Fruit fly (Drosophila melanogaster): ENCODE measurements around the gene CG16820.
A peak's percentile ranks its signal among the peaks of the same experiment; 100 is the strongest.

CG16820 gene

dm6 chr2L:13295978-13296702 lies 50.1 kb downstream of the CG16820 start (continued):
- TF ChIP-seq z (GFP tag; IDR thresholded peaks at IDR 0.05) (peak; percentile 62; the same call in 2 of the 3 replicates), CG13296 (GFP tag; optimal IDR thresholded peaks at IDR 0.05) (peak; percentile 18), Sry-δ (GFP tag; optimal IDR thresholded peaks at IDR 0.05) (peak; percentile 39), unc-4 (GFP tag; IDR thresholded peaks at IDR 0.05; ENCODE audit: partially characterized antibody) (0 out of 2 replicates have a peak, but pooled peaks have one; percentile 22), HmgZ (tag; optimal IDR thresholded peaks at IDR 0.05) (peak; percentile 79), CG3281 (GFP tag; optimal IDR thresholded peaks at IDR 0.05) (peak; percentile 100), CG8290 (GFP tag; optimal IDR thresholded peaks at IDR 0.05) (peak; percentile 13), CG8290 (tag; optimal IDR thresholded peaks at IDR 0.05) (no peak), Adf1 (GFP tag; IDR thresholded peaks at IDR 0.05) (peak; percentile 65), B-H1 (GFP tag; IDR thresholded peaks at IDR 0.05) (no peak), Ets97D (GFP tag; optimal IDR thresholded peaks at IDR 0.05) (peak; percentile 51), Fer1 (GFP tag; optimal IDR thresholded peaks at IDR 0.05) (peak; percentile 22), MESR4 (GFP tag; optimal IDR thresholded peaks at IDR 0.05) (peak; percentile 72), zen (tag; optimal IDR thresholded peaks at IDR 0.05) (peak; percentile 43), CG4617 (GFP tag; optimal IDR thresholded peaks at IDR 0.05; ENCODE audit: borderline replicate concordance) (peak; percentile 89), sens (GFP tag) (peak; percentile 70), sd (tag; optimal IDR thresholded peaks at IDR 0.05) (peak; percentile 70), amos (GFP tag; IDR thresholded peaks at IDR 0.05; ENCODE audit: partially characterized antibody) (peak; percentile 60; the same call in 1 of the 2 replicates), bcd (GFP tag; optimal IDR thresholded peaks at IDR 0.05) (no peak), chinmo (GFP tag; IDR thresholded peaks at IDR 0.05; ENCODE audit: partially characterized antibody) (peak; percentile 54; the same call in 3 of the 4 replicates), CG13287 (GFP tag; IDR thresholded peaks at IDR 0.05; ENCODE audit: partially characterized antibody) (peak; percentile 52), hkb (optimal IDR thresholded peaks at IDR 0.05) (peak; percentile 40), hkb (GFP tag; IDR thresholded peaks at IDR 0.05) (no peak), Ptx1 (GFP tag; IDR thresholded peaks at IDR 0.05) (no peak), sna (GFP tag; IDR thresholded peaks at IDR 0.05; ENCODE audit: partially characterized antibody) (peak; percentile 43; the same call in 1 of the 2 replicates), knrl (GFP tag; IDR thresholded peaks at IDR 0.05; ENCODE audit: partially characterized antibody) (peak; percentile 55; the same call in 2 of the 3 replicates), Hr39 (optimal IDR thresholded peaks at IDR 0.05) (no peak), CG4360 (GFP tag; IDR thresholded peaks at IDR 0.05) (peak; percentile 17; the same call in 1 of the 2 replicates), slbo (GFP tag; IDR thresholded peaks at IDR 0.05) (no peak), nau (GFP tag; optimal IDR thresholded peaks at IDR 0.05) (peak; percentile 4), Scr (GFP tag; IDR thresholded peaks at IDR 0.05; ENCODE audit: partially characterized antibody) (peak; percentile 40; the same call in 1 of the 2 replicates), onecut (GFP tag; IDR thresholded peaks at IDR 0.05) (peak; percentile 97), row (GFP tag; IDR thresholded peaks at IDR 0.05) (no peak; the same call in 2 of the 3 replicates), abd-A (tag; optimal IDR thresholded peaks at IDR 0.05) (peak; percentile 79), YL-1 (GFP tag; optimal IDR thresholded peaks at IDR 0.05) (peak; percentile 90), Myb (GFP tag; optimal IDR thresholded peaks at IDR 0.05) (peak; percentile 39), bbx (GFP tag; IDR thresholded peaks at IDR 0.05; ENCODE audit: partially characterized antibody) (peak; percentile 53; the same call in 1 of the 2 replicates), gfzf (GFP tag; optimal IDR thresholded peaks at IDR 0.05) (peak; percentile 25), Blimp-1 (GFP tag; optimal IDR thresholded peaks at IDR 0.05) (peak; percentile 59), pzg (GFP tag; optimal IDR thresholded peaks at IDR 0.05) (peak; percentile 85), CG16813 (GFP tag; IDR thresholded peaks at IDR 0.05; ENCODE audit: partially characterized antibody) (0 out of 3 replicates have a peak, but pooled peaks have one; percentile 38), gro (GFP tag; optimal IDR thresholded peaks at IDR 0.05) (peak; percentile 70), BEAF-32 (GFP tag; optimal IDR thresholded peaks at IDR 0.05) (peak; percentile 37), Max (GFP tag; optimal IDR thresholded peaks at IDR 0.05) (no peak), mld (GFP tag; IDR thresholded peaks at IDR 0.05; ENCODE audit: partially characterized antibody) (0 out of 3 replicates have a peak, but pooled peaks have one; percentile 19), ato (GFP tag; IDR thresholded peaks at IDR 0.05; ENCODE audit: partially characterized antibody) (0 out of 2 replicates have a peak, but pooled peaks have one; percentile 48), CG1832 (GFP tag; optimal IDR thresholded peaks at IDR 0.05) (peak; percentile 57), CG2120 (GFP tag; optimal IDR thresholded peaks at IDR 0.05) (peak; percentile 1)

Measured in whole organism, embryonic.